Fruit fly (Drosophila melanogaster): ENCODE data around the gene Sems.

DNA sequence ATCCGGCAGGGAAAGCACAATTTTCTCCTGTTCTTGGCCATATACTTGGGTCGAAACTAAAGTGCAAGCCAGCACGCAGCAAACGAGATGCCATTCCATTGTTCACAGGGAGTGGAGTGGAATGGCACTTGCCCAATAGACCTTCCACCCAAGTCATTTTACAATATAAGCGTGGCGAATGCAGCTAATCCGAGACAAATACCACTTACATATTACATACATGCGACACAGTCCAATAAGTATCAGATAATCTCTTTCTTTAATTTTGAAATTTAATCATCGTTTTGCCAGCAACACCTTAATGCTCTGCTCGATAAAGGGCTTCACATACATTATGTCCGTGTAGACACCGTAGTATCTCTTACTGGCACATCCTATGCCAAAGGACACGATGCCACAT lies 4.7 kb upstream of the Sems start, which contains the start of gene CG11037:
- TF ChIP-seq CG8301 (tag; optimal IDR thresholded peaks at IDR 0.05): no peak
- no peak for TF ChIP-seq D1 (tag; optimal IDR thresholded peaks at IDR 0.05)
- TF ChIP-seq EcR (GFP tag; optimal IDR thresholded peaks at IDR 0.05): no peak
- TF ChIP-seq CG14655 (GFP tag; optimal IDR thresholded peaks at IDR 0.05): no peak
- no peak for TF ChIP-seq Pif1A (GFP tag; optimal IDR thresholded peaks at IDR 0.05)
- no peak for TF ChIP-seq CG13204 (GFP tag; optimal IDR thresholded peaks at IDR 0.05)
- no peak for TF ChIP-seq CG8159 (tag; optimal IDR thresholded peaks at IDR 0.05)
- no peak for TF ChIP-seq CG15710 (tag; optimal IDR thresholded peaks at IDR 0.05)
- no peak for TF ChIP-seq CG10348 (GFP tag; IDR thresholded peaks at IDR 0.05)
- TF ChIP-seq rn (GFP tag; IDR thresholded peaks at IDR 0.05): no peak
